Fruit fly (Drosophila melanogaster) whole organism, adult: ENCODE data around the gene out.

ENCODE experiments used
- CG11617 ChIP-seq: fragments of 200-800 bp; sonication (Bioruptor generic); optimal IDR thresholded peaks from 2 replicates; lab custom pipeline; 2017; ENCODE audit warnings: mild to moderate bottlenecking, missing biosample characterization, missing genetic modification reagents, missing genetic modification characterization
- CG12768 ChIP-seq: fragments of 200-800 bp; sonication (Bioruptor generic); optimal IDR thresholded peaks from 2 replicates; lab custom pipeline; 2017; ENCODE audit warnings: missing biosample characterization, missing genetic modification characterization, mild to moderate bottlenecking, moderate library complexity, missing genetic modification reagents
- CG14711 ChIP-seq: fragments of 200-800 bp; sonication (Bioruptor generic); optimal IDR thresholded peaks from 2 replicates; lab custom pipeline; 2018; ENCODE audit warnings: missing biosample characterization, mild to moderate bottlenecking, missing genetic modification characterization, moderate library complexity
- CG1620 ChIP-seq: fragments of 200-800 bp; sonication (Bioruptor generic); optimal IDR thresholded peaks from 2 replicates; lab custom pipeline; 2016; ENCODE audit warnings: missing biosample characterization, missing genetic modification characterization
- CG33017 ChIP-seq: fragments of 200-800 bp; sonication (Bioruptor generic); optimal IDR thresholded peaks from 2 replicates; lab custom pipeline; 2018; ENCODE audit warnings: missing biosample characterization, mild to moderate bottlenecking, missing genetic modification characterization, moderate library complexity
- CG5204 ChIP-seq: fragments of 200-800 bp; sonication (Bioruptor generic); optimal IDR thresholded peaks from 2 replicates; lab custom pipeline; 2016; ENCODE audit warnings: missing biosample characterization, missing genetic modification characterization
- CG7045 ChIP-seq: fragments of 200-800 bp; sonication (Bioruptor generic); optimal IDR thresholded peaks from 2 replicates; lab custom pipeline; 2017; ENCODE audit warnings: missing biosample characterization, mild to moderate bottlenecking, missing genetic modification characterization
- CG7101 ChIP-seq: fragments of 200-800 bp; sonication (Bioruptor generic); optimal IDR thresholded peaks from 2 replicates; lab custom pipeline; 2018; ENCODE audit warnings: missing biosample characterization, mild to moderate bottlenecking, missing genetic modification characterization, moderate library complexity
- Clk ChIP-seq: fragments of 200-800 bp; sonication (Bioruptor generic); optimal IDR thresholded peaks from 2 replicates; lab custom pipeline; 2017; ENCODE audit warnings: missing biosample characterization, missing genetic modification characterization
- Crg-1 ChIP-seq: fragments of 200-800 bp; sonication (Bioruptor generic); optimal IDR thresholded peaks from 2 replicates; lab custom pipeline; 2016; ENCODE audit warnings: missing biosample characterization, missing genetic modification characterization
- Hr96 ChIP-seq: fragments of 200-800 bp; sonication (Bioruptor generic); optimal IDR thresholded peaks from 2 replicates; lab custom pipeline; 2016; ENCODE audit warnings: missing biosample characterization, missing genetic modification characterization
- Mnt ChIP-seq: fragments of 200-800 bp; sonication (Bioruptor generic); optimal IDR thresholded peaks from 2 replicates; lab custom pipeline; 2016; ENCODE audit warnings: missing biosample characterization, mild to moderate bottlenecking, missing genetic modification characterization
- bab1 ChIP-seq: fragments of 200-800 bp; sonication (Bioruptor generic); optimal IDR thresholded peaks from 3 replicates; lab custom pipeline; 2019; ENCODE audit warnings: missing biosample characterization, mild to moderate bottlenecking, missing genetic modification characterization, moderate library complexity
- cic ChIP-seq: fragments of 200-800 bp; sonication (Bioruptor generic); optimal IDR thresholded peaks from 2 replicates; lab custom pipeline; 2017; ENCODE audit warnings: missing biosample characterization, mild to moderate bottlenecking, missing genetic modification characterization, moderate library complexity
- cnc ChIP-seq, 2 experiments: fragments of >200 bp; optimal IDR thresholded peaks; 2 replicates each; lab custom pipeline; 2017
- kay ChIP-seq: fragments of 200-800 bp; sonication (Bioruptor generic); peaks from one replicate; lab custom pipeline; 2016; ENCODE audit warnings: missing biosample characterization, missing genetic modification characterization, borderline replicate concordance
- ovo ChIP-seq: fragments of 200-800 bp; sonication (Bioruptor generic); optimal IDR thresholded peaks from 2 replicates; lab custom pipeline; 2016; ENCODE audit warnings: missing biosample characterization, missing genetic modification characterization
- pad ChIP-seq: fragments of 200-800 bp; sonication (Bioruptor generic); optimal IDR thresholded peaks from 3 replicates; lab custom pipeline; 2017; ENCODE audit warnings: missing biosample characterization, missing genetic modification characterization, mild to moderate bottlenecking, moderate library complexity, missing genetic modification reagents
- tj ChIP-seq: fragments of 200-800 bp; sonication (Bioruptor generic); optimal IDR thresholded peaks from 3 replicates; lab custom pipeline; 2017; ENCODE audit warnings: missing biosample characterization, mild to moderate bottlenecking, missing genetic modification characterization, moderate library complexity
- toe ChIP-seq: fragments of 200-800 bp; sonication (Bioruptor generic); optimal IDR thresholded peaks from 2 replicates; lab custom pipeline; 2016; ENCODE audit warnings: missing biosample characterization, missing genetic modification characterization

out gene

dm6 chrX:19321820-19322708 lies at the start of gene out:
out (minus strand) TSS chrX:19322106.
- peak; percentile 83 for TF ChIP-seq CG5204 (GFP tag; lab: Kevin White, UChicago)
- TF ChIP-seq CG7045 (GFP tag; lab: Kevin White, UChicago), result peak; percentile 88
- peak; percentile 77 for TF ChIP-seq Mnt (GFP tag; lab: Kevin White, UChicago)
- peak; percentile 80 for TF ChIP-seq pad (GFP tag; lab: Kevin White, UChicago)
- TF ChIP-seq bab1, result peak; percentile 94
- TF ChIP-seq CG33017 (tag; lab: Kevin White, UChicago), result peak; percentile 84
- TF ChIP-seq cic, result peak; percentile 56
- TF ChIP-seq CG14711 (tag; lab: Kevin White, UChicago), result peak; percentile 85
- TF ChIP-seq toe, result peak; percentile 80
- TF ChIP-seq CG12768 (GFP tag; lab: Kevin White, UChicago), result peak; percentile 84
- peak; percentile 24 to 74 for TF ChIP-seq cnc (optimal IDR thresholded peaks at IDR 0.05; lab: Kevin White, UChicago)
- peak; percentile 76 for TF ChIP-seq Hr96
- peak; percentile 95 for TF ChIP-seq CG11617
- TF ChIP-seq Clk, result peak; percentile 78
- peak; percentile 87 for TF ChIP-seq CG1620
- peak; percentile 78 for TF ChIP-seq tj (GFP tag; lab: Kevin White, UChicago)
- TF ChIP-seq ovo (GFP tag; lab: Kevin White, UChicago), result peak; percentile 73
- TF ChIP-seq kay (GFP tag; lab: Kevin White, UChicago), result peak; percentile 43
- TF ChIP-seq Crg-1 (GFP tag; lab: Kevin White, UChicago), result peak; percentile 73
- TF ChIP-seq CG7101 (tag; lab: Kevin White, UChicago), result peak; percentile 94

dm6 chrX:19371135-19371938 lies 49.4 kb upstream of the out start:
- TF ChIP-seq CG11617, result no peak
- peak; percentile 11 for TF ChIP-seq kay (GFP tag; lab: Kevin White, UChicago)

dm6 chrX:19369865-19370264 lies 48.0 kb upstream of the out start:
- TF ChIP-seq tj (GFP tag; lab: Kevin White, UChicago) (no peak), CG14711 (tag; lab: Kevin White, UChicago) (no peak), CG7101 (tag; lab: Kevin White, UChicago) (no peak), CG5204 (GFP tag; lab: Kevin White, UChicago) (no peak), toe (no peak), pad (GFP tag; lab: Kevin White, UChicago) (no peak), cnc (optimal IDR thresholded peaks at IDR 0.05; lab: Kevin White, UChicago) (no peak), ovo (GFP tag; lab: Kevin White, UChicago) (no peak), CG12768 (GFP tag; lab: Kevin White, UChicago) (no peak), CG1620 (no peak), CG11617 (no peak), Hr96 (no peak), bab1 (no peak), CG7045 (GFP tag; lab: Kevin White, UChicago) (no peak), Mnt (GFP tag; lab: Kevin White, UChicago) (no peak), Clk (no peak), CG33017 (tag; lab: Kevin White, UChicago) (no peak), cic (no peak), Crg-1 (GFP tag; lab: Kevin White, UChicago) (no peak), kay (GFP tag; lab: Kevin White, UChicago) (no peak)

- no peak for TF ChIP-seq CG33017 (tag; lab: Kevin White, UChicago)
- TF ChIP-seq CG7045 (GFP tag; lab: Kevin White, UChicago), result no peak
- no peak for TF ChIP-seq Clk
- no peak for TF ChIP-seq ovo (GFP tag; lab: Kevin White, UChicago)
- no peak for TF ChIP-seq kay (GFP tag; lab: Kevin White, UChicago)
- TF ChIP-seq tj (GFP tag; lab: Kevin White, UChicago), result no peak
- TF ChIP-seq toe, result no peak
- TF ChIP-seq Hr96, result no peak
- no peak for TF ChIP-seq pad (GFP tag; lab: Kevin White, UChicago)
- TF ChIP-seq CG5204 (GFP tag; lab: Kevin White, UChicago), result no peak
- TF ChIP-seq cic, result no peak
- no peak for TF ChIP-seq CG1620
- TF ChIP-seq CG14711 (tag; lab: Kevin White, UChicago), result no peak
- TF ChIP-seq CG11617, result no peak
- TF ChIP-seq bab1, result no peak
Measured at dm6 chrX:19364034-19364433, 42.1 kb upstream of the out start.

- TF ChIP-seq kay (GFP tag; lab: Kevin White, UChicago) (no peak), CG7101 (tag; lab: Kevin White, UChicago) (peak; percentile 8), bab1 (peak; percentile 44), CG14711 (tag; lab: Kevin White, UChicago) (peak; percentile 35)
Measured at dm6 chrX:19361406-19361859, 39.5 kb upstream of the out start.
